Fruit fly (Drosophila melanogaster) whole organism, prepupa: Measurements from ENCODE around the gene vilya.

ENCODE experiments used
- CG10669 ChIP-seq: fragments of 200-800 bp; sonication (Bioruptor generic); optimal IDR thresholded peaks from 3 replicates; lab custom pipeline; 2018; ENCODE audit warnings: missing biosample characterization, mild to moderate bottlenecking, missing genetic modification characterization, moderate library complexity
- CG6276 ChIP-seq: fragments of 200-800 bp; sonication (Bioruptor generic); optimal IDR thresholded peaks from 2 replicates; lab custom pipeline; 2017; ENCODE audit warnings: missing biosample characterization, mild to moderate bottlenecking, missing genetic modification characterization
- CG9139 ChIP-seq: fragments of 200-800 bp; sonication (Bioruptor generic); optimal IDR thresholded peaks from 3 replicates; lab custom pipeline; 2017; ENCODE audit warnings: missing biosample characterization, mild to moderate bottlenecking, missing genetic modification characterization
- Eip78C ChIP-seq: fragments of 200-800 bp; sonication (Bioruptor generic); peaks from one replicate; lab custom pipeline; 2016; ENCODE audit warnings: missing biosample characterization, missing genetic modification characterization
- Ets21C ChIP-seq: fragments of 200-800 bp; sonication (Bioruptor generic); optimal IDR thresholded peaks from 3 replicates; lab custom pipeline; 2016; ENCODE audit warnings: missing biosample characterization, missing genetic modification characterization
- Hr39 ChIP-seq: fragments of 200-800 bp; sonication (Bioruptor generic); optimal IDR thresholded peaks from 2 replicates; lab custom pipeline; 2016; ENCODE audit warnings: missing biosample characterization, missing genetic modification characterization
- Sox15 ChIP-seq: fragments of 200-800 bp; sonication (Bioruptor generic); optimal IDR thresholded peaks from 3 replicates; lab custom pipeline; 2016; ENCODE audit warnings: missing biosample characterization, missing genetic modification characterization
- dac ChIP-seq: fragments of 200-800 bp; sonication (Bioruptor generic); optimal IDR thresholded peaks from 2 replicates; lab custom pipeline; 2017; ENCODE audit warnings: missing biosample characterization, mild to moderate bottlenecking, missing genetic modification characterization
- fkh ChIP-seq: fragments of 200-800 bp; sonication (Bioruptor generic); optimal IDR thresholded peaks from 3 replicates; lab custom pipeline; 2017; ENCODE audit warnings: missing biosample characterization, mild to moderate bottlenecking, missing genetic modification characterization, moderate library complexity
- lz ChIP-seq: fragments of 200-800 bp; sonication (Bioruptor generic); optimal IDR thresholded peaks from 3 replicates; lab custom pipeline; 2016; ENCODE audit warnings: missing biosample characterization, missing genetic modification characterization
- pdm3 ChIP-seq: fragments of 200-800 bp; sonication (Bioruptor generic); optimal IDR thresholded peaks from 3 replicates; lab custom pipeline; 2016; ENCODE audit warnings: missing biosample characterization, missing genetic modification characterization
- spab ChIP-seq: fragments of 200-800 bp; sonication (Bioruptor generic); optimal IDR thresholded peaks from 2 replicates; lab custom pipeline; 2017; ENCODE audit warnings: missing biosample characterization, mild to moderate bottlenecking, missing genetic modification characterization, missing genetic modification reagents

vilya gene

DNA sequence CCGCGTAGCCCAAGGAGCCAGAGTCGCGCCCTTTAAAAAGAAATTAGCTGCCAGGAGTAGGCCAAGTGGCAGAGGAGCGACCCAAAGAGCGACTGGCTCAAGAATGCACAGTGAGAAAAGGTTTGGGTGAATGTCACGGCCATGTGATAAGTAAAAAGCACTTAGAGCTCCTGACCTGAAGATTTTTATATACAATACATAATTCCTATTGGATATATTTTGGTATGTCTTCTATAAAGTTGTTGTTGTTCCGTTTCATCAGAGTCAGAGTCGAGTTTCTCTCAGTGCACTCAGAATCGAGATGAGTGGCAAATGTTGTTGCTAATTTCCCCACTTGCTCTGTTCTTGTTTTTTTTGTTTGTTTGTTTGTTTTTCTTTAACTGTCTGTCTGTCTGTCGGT, 34.7 kb downstream of the vilya start (continued):
- TF ChIP-seq fkh (GFP tag; lab: Kevin White, UChicago) (no peak), lz (no peak), CG9139 (GFP tag; lab: Kevin White, UChicago) (no peak), CG10669 (GFP tag; lab: Kevin White, UChicago) (no peak), spab (no peak), Hr39 (GFP tag; lab: Kevin White, UChicago) (no peak), CG6276 (no peak), Sox15 (GFP tag; lab: Kevin White, UChicago) (no peak), pdm3 (GFP tag; lab: Kevin White, UChicago) (no peak), Ets21C (GFP tag; lab: Kevin White, UChicago) (no peak)

- TF ChIP-seq dac (GFP tag; lab: Kevin White, UChicago) (no peak), Eip78C (GFP tag; lab: Kevin White, UChicago) (peak; percentile 53)
Measured at dm6 chrX:2765440-2765839, 39.0 kb downstream of the vilya start.
